Worm (Caenorhabditis elegans) whole organism, young adult: ENCODE results near the gene ric-8.

Source experiments
- B0019.2 ChIP-seq: fragments of 200-800 bp; sonication (Bioruptor generic); conservative IDR thresholded peaks from 2 replicates; pipeline ENCODE4 v1.3.6; 2022; ENCODE audit warnings: missing genetic modification reagents, missing genetic modification characterization, missing compliant biosample characterization
- B0035.1 ChIP-seq: sonication (generic microtip); optimal IDR thresholded peaks from 2 replicates; lab custom pipeline; 2016; ENCODE audit warnings: missing genetic modification characterization, mild to moderate bottlenecking, missing compliant biosample characterization, missing genotype, missing genetic modification reagents
- B0261.1 ChIP-seq: sonication (generic microtip); optimal IDR thresholded peaks from 2 replicates; lab custom pipeline; 2016; ENCODE audit warnings: mild to moderate bottlenecking, missing genetic modification characterization, moderate library complexity, missing compliant biosample characterization
- B0336.3 ChIP-seq: fragments of 200-800 bp; sonication (Bioruptor generic); IDR thresholded peaks from 2 replicates; pipeline ENCODE4 v1.3.6; 2022; ENCODE audit warnings: missing genetic modification characterization, missing compliant biosample characterization
- D2030.7 ChIP-seq: fragments of 200-800 bp; sonication (Bioruptor generic); IDR thresholded peaks from 2 replicates; pipeline ENCODE4 v1.3.6; 2022; ENCODE audit warnings: missing genetic modification reagents, missing genetic modification characterization, missing compliant biosample characterization
- F39B2.1 ChIP-seq: fragments of 200-800 bp; sonication (Bioruptor generic); IDR thresholded peaks from 2 replicates; pipeline ENCODE4 v1.3.6; 2022; ENCODE audit warnings: missing genetic modification reagents, missing genetic modification characterization, missing compliant biosample characterization
- F57A8.1 ChIP-seq: fragments of 200-800 bp; sonication (Bioruptor generic); optimal IDR thresholded peaks from 2 replicates; lab custom pipeline; 2018; ENCODE audit warnings: mild to moderate bottlenecking, missing genetic modification characterization, moderate library complexity, missing compliant biosample characterization
- K11D2.4 ChIP-seq: fragments of 200-800 bp; sonication (Bioruptor generic); IDR thresholded peaks from 2 replicates; pipeline ENCODE4 v1.3.6; 2022; ENCODE audit warnings: missing genetic modification reagents, missing genetic modification characterization, missing compliant biosample characterization
- T07F8.4 ChIP-seq: sonication (generic microtip); optimal IDR thresholded peaks from 2 replicates; lab custom pipeline; 2016; ENCODE audit warnings: mild to moderate bottlenecking, missing genetic modification characterization, moderate library complexity, missing compliant biosample characterization
- Y53G8AR.9 ChIP-seq: fragments of 200-800 bp; sonication (Bioruptor generic); conservative IDR thresholded peaks from 2 replicates; pipeline ENCODE4 v1.3.6; 2022; ENCODE audit warnings: missing genetic modification reagents, missing genetic modification characterization, missing compliant biosample characterization
- Y67H2A.10 ChIP-seq: fragments of 200-800 bp; sonication (Bioruptor generic); conservative IDR thresholded peaks from 2 replicates; pipeline ENCODE4 v1.3.6; 2022; ENCODE audit warnings: missing genetic modification reagents, missing genetic modification characterization, missing compliant biosample characterization
- Y79H2A.3 ChIP-seq: fragments of 200-800 bp; sonication (Bioruptor generic); conservative IDR thresholded peaks from 2 replicates; pipeline ENCODE4 v1.3.6; 2022; ENCODE audit warnings: missing genetic modification reagents, missing genetic modification characterization, missing compliant biosample characterization
- ZK185.1 ChIP-seq: sonication (generic microtip); optimal IDR thresholded peaks from 2 replicates; lab custom pipeline; 2016; ENCODE audit warnings: mild to moderate bottlenecking, missing genetic modification characterization, missing compliant biosample characterization; ENCODE audit not compliant: poor library complexity, severe bottlenecking
- athp-1 ChIP-seq: sonication (generic microtip); optimal IDR thresholded peaks from 2 replicates; lab custom pipeline; 2017; ENCODE audit warnings: mild to moderate bottlenecking, missing genetic modification characterization, missing compliant biosample characterization
- attf-6 ChIP-seq: fragments of 200-800 bp; sonication (Bioruptor generic); IDR thresholded peaks from 2 replicates; pipeline ENCODE4 v1.3.6; 2022; ENCODE audit warnings: missing genetic modification reagents, missing genetic modification characterization, missing compliant biosample characterization
- cebp-2 ChIP-seq: fragments of 200-800 bp; sonication (Bioruptor generic); IDR thresholded peaks from 2 replicates; pipeline ENCODE4 v1.3.6; 2022; ENCODE audit warnings: missing genetic modification characterization, missing compliant biosample characterization
- chd-7 ChIP-seq: sonication (generic microtip); optimal IDR thresholded peaks from 2 replicates; lab custom pipeline; 2016; ENCODE audit warnings: mild to moderate bottlenecking, missing genetic modification characterization, moderate library complexity, missing compliant biosample characterization
- die-1 ChIP-seq: sonication (generic microtip); optimal IDR thresholded peaks from 2 replicates; lab custom pipeline; 2016; ENCODE audit warnings: missing genotype, mild to moderate bottlenecking, missing genetic modification characterization, missing compliant biosample characterization
- dpl-1 ChIP-seq: fragments of 150-350 bp; optimal IDR thresholded peaks from 2 replicates; lab custom pipeline; 2014; ENCODE audit warnings: missing biosample characterization, missing genetic modification reagents, missing genetic modification characterization
- efl-1 ChIP-seq: fragments of 150-350 bp; optimal IDR thresholded peaks from 2 replicates; lab custom pipeline; 2014; ENCODE audit warnings: missing biosample characterization, missing genetic modification reagents, missing genetic modification characterization
- egrh-3 ChIP-seq: fragments of 200-800 bp; sonication (Bioruptor generic); IDR thresholded peaks from 2 replicates; pipeline ENCODE4 v1.3.6; 2022; ENCODE audit warnings: missing genetic modification reagents, missing genetic modification characterization, missing compliant biosample characterization
- hlh-26 ChIP-seq: fragments of 200-800 bp; sonication (Bioruptor generic); conservative IDR thresholded peaks from 2 replicates; pipeline ENCODE4 v1.3.6; 2022; ENCODE audit warnings: missing genetic modification reagents, missing genetic modification characterization, missing compliant biosample characterization
- hmg-1.2 ChIP-seq: fragments of 200-800 bp; sonication (Bioruptor generic); IDR thresholded peaks from 2 replicates; pipeline ENCODE4 v1.3.6; 2022; ENCODE audit warnings: missing genetic modification reagents, missing genetic modification characterization, missing compliant biosample characterization
- hmg-20 ChIP-seq: fragments of 200-800 bp; sonication (Bioruptor generic); IDR thresholded peaks from 2 replicates; pipeline ENCODE4 v1.3.6; 2022; ENCODE audit warnings: missing genetic modification reagents, missing genetic modification characterization, missing compliant biosample characterization
- hrde-1 ChIP-seq: sonication (generic microtip); optimal IDR thresholded peaks from 2 replicates; lab custom pipeline; 2016; ENCODE audit warnings: missing genetic modification characterization, mild to moderate bottlenecking, missing compliant biosample characterization, moderate library complexity, missing genotype, missing genetic modification reagents, borderline replicate concordance
- let-526 ChIP-seq: fragments of 200-800 bp; sonication (Bioruptor generic); IDR thresholded peaks from 2 replicates; pipeline ENCODE4 v1.3.6; 2022; ENCODE audit warnings: missing genetic modification reagents, missing genetic modification characterization, missing compliant biosample characterization
- let-607 ChIP-seq, 2 experiments: fragments of 200-800 bp in 1 of 2; sonication (Bioruptor generic) in 1 of 2; sonication (generic microtip) in 1 of 2; optimal IDR thresholded peaks; 2 replicates each; lab custom pipeline; 2016 to 2018; ENCODE audit warnings: mild to moderate bottlenecking in 2 of 2, missing compliant biosample characterization in 2 of 2, missing genetic modification characterization in 2 of 2, moderate library complexity in 2 of 2, missing genotype in 1 of 2
- lsl-1 ChIP-seq: fragments of 200-800 bp; sonication (Bioruptor generic); optimal IDR thresholded peaks from 2 replicates; lab custom pipeline; 2018; ENCODE audit warnings: mild to moderate bottlenecking, missing genetic modification characterization, moderate library complexity, missing compliant biosample characterization
- lsy-27 ChIP-seq: sonication (generic microtip); optimal IDR thresholded peaks from 2 replicates; lab custom pipeline; 2017; ENCODE audit warnings: missing genetic modification characterization, mild to moderate bottlenecking, missing compliant biosample characterization, antibody characterized with exemption, missing genotype, borderline replicate concordance; ENCODE audit not compliant: insufficient read depth
- madf-10 ChIP-seq: sonication (generic microtip); optimal IDR thresholded peaks from 2 replicates; lab custom pipeline; 2016; ENCODE audit warnings: mild to moderate bottlenecking, missing genetic modification characterization, missing compliant biosample characterization
- mel-28 ChIP-seq: sonication (generic microtip); optimal IDR thresholded peaks from 2 replicates; lab custom pipeline; 2016; ENCODE audit warnings: borderline replicate concordance, mild to moderate bottlenecking, missing genetic modification characterization, missing compliant biosample characterization
- mes-4 ChIP-seq: sonication (generic microtip); optimal IDR thresholded peaks from 2 replicates; lab custom pipeline; 2016; ENCODE audit warnings: missing genotype, missing genetic modification characterization, missing compliant biosample characterization
- mxl-1 ChIP-seq: sonication (generic microtip); optimal IDR thresholded peaks from 2 replicates; lab custom pipeline; 2016; ENCODE audit warnings: missing genetic modification characterization, missing compliant biosample characterization
- nfya-2 ChIP-seq: fragments of 200-800 bp; sonication (Bioruptor generic); IDR thresholded peaks from 2 replicates; pipeline ENCODE4 v1.3.6; 2022; ENCODE audit warnings: missing genetic modification reagents, missing genetic modification characterization, missing compliant biosample characterization
- nhr-120 ChIP-seq: fragments of 200-800 bp; sonication (Bioruptor generic); IDR thresholded peaks from 2 replicates; pipeline ENCODE4 v1.3.6; 2022; ENCODE audit warnings: missing genetic modification characterization, missing compliant biosample characterization
- nhr-179 ChIP-seq: sonication (generic microtip); optimal IDR thresholded peaks from 2 replicates; lab custom pipeline; 2016; ENCODE audit warnings: mild to moderate bottlenecking, missing genetic modification characterization, missing compliant biosample characterization
- nhr-80 ChIP-seq: sonication (generic microtip); optimal IDR thresholded peaks from 2 replicates; lab custom pipeline; 2016; ENCODE audit warnings: missing genetic modification characterization, missing compliant biosample characterization
- nhr-90 ChIP-seq: sonication (generic microtip); optimal IDR thresholded peaks from 2 replicates; lab custom pipeline; 2016; ENCODE audit warnings: missing genotype, mild to moderate bottlenecking, missing genetic modification characterization, missing compliant biosample characterization
- pbrm-1 ChIP-seq: fragments of 200-800 bp; sonication (Bioruptor generic); IDR thresholded peaks from 2 replicates; pipeline ENCODE4 v1.3.6; 2022; ENCODE audit warnings: missing genetic modification reagents, missing genetic modification characterization, missing compliant biosample characterization
- rcor-1 ChIP-seq: fragments of 200-800 bp; sonication (Bioruptor generic); IDR thresholded peaks from 2 replicates; pipeline ENCODE4 v1.3.6; 2022; ENCODE audit warnings: missing genetic modification reagents, missing genetic modification characterization, missing compliant biosample characterization
- repo-1 ChIP-seq: sonication (generic microtip); optimal IDR thresholded peaks from 2 replicates; lab custom pipeline; 2017; ENCODE audit warnings: mild to moderate bottlenecking, missing genetic modification characterization, missing compliant biosample characterization
- snpc-1.1 ChIP-seq: sonication (generic microtip); optimal IDR thresholded peaks from 2 replicates; lab custom pipeline; 2017; ENCODE audit warnings: missing genetic modification characterization, mild to moderate bottlenecking, missing compliant biosample characterization, antibody characterized with exemption, moderate library complexity, missing genotype, missing genetic modification reagents; ENCODE audit not compliant: insufficient read depth
- snpc-1.3 ChIP-seq: sonication (generic microtip); optimal IDR thresholded peaks from 2 replicates; lab custom pipeline; 2017; ENCODE audit warnings: missing genetic modification characterization, mild to moderate bottlenecking, missing compliant biosample characterization, antibody characterized with exemption, moderate library complexity, missing genotype, missing genetic modification reagents; ENCODE audit not compliant: insufficient read depth
- snpc-4 ChIP-seq, 5 experiments: fragments of 150-350 bp in 1 of 5; sonication (generic microtip) in 4 of 5; optimal IDR thresholded peaks; 2 replicates each; lab custom pipeline; 2014 to 2018; ENCODE audit warnings: missing genetic modification characterization in 5 of 5, missing biosample characterization in 3 of 5, antibody characterized with exemption in 2 of 5, mild to moderate bottlenecking in 2 of 5, missing compliant biosample characterization in 2 of 5, missing genotype in 2 of 5, moderate library complexity in 2 of 5, missing genetic modification reagents in 1 of 5
- tbx-9 ChIP-seq: sonication (generic microtip); optimal IDR thresholded peaks from 2 replicates; lab custom pipeline; 2016; ENCODE audit warnings: borderline replicate concordance, missing genetic modification characterization, inconsistent platforms, missing compliant biosample characterization
- ztf-26 ChIP-seq: sonication (generic microtip); optimal IDR thresholded peaks from 2 replicates; lab custom pipeline; 2017; ENCODE audit warnings: missing genetic modification characterization, missing compliant biosample characterization

ric-8 gene

ce11 chrIV:2657307-2657706 is 14.5 kb downstream of the ric-8 start (continued):
- TF ChIP-seq Y79H2A.3 (GFP tag; lab: Robert Waterston, UW) (0 out of 2 replicates have a peak, but pooled peaks have one; percentile 11), nhr-90 (peak; percentile 83), pbrm-1 (GFP tag; lab: Robert Waterston, UW) (0 out of 2 replicates have a peak, but pooled peaks have one; percentile 43), snpc-4 (GFP tag; optimal IDR thresholded peaks at IDR 0.05; lab: Kevin White, UChicago) (peak; percentile 23), snpc-4 (tag; optimal IDR thresholded peaks at IDR 0.05; lab: Kevin White, UChicago) (peak in 3 of 4 experiments; percentile 11 to 37 (median 15)), mxl-1 (tag; lab: Kevin White, UChicago) (peak; percentile 81), madf-10 (tag; lab: Kevin White, UChicago) (peak; percentile 38), dpl-1 (GFP tag; lab: Kevin White, UChicago) (no peak), T07F8.4 (tag; lab: Kevin White, UChicago) (peak; percentile 61), nfya-2 (GFP tag; lab: Robert Waterston, UW) (no peak), snpc-1.3 (tag; lab: Kevin White, UChicago) (peak; percentile 65), hmg-20 (GFP tag; lab: Robert Waterston, UW) (no peak), lsl-1 (peak; percentile 24), D2030.7 (GFP tag; lab: Robert Waterston, UW) (peak; percentile 66), efl-1 (GFP tag; lab: Kevin White, UChicago) (no peak), nhr-80 (tag; lab: Kevin White, UChicago) (no peak), hmg-1.2 (GFP tag; lab: Robert Waterston, UW) (peak; percentile 53), mes-4 (tag; lab: Kevin White, UChicago) (peak; percentile 16), die-1 (peak; percentile 93), repo-1 (peak; percentile 37), chd-7 (tag; lab: Kevin White, UChicago) (peak; percentile 46)

- TF ChIP-seq mxl-1 (tag; lab: Kevin White, UChicago), result no peak
- peak; percentile 93 for TF ChIP-seq B0261.1 (tag; lab: Kevin White, UChicago)
- TF ChIP-seq tbx-9, result no peak
- no peak for TF ChIP-seq attf-6
- TF ChIP-seq F57A8.1 (GFP tag; lab: Kevin White, UChicago), result no peak
- TF ChIP-seq K11D2.4, result no peak
- TF ChIP-seq snpc-1.1 (tag; lab: Kevin White, UChicago), result peak; percentile 23
- peak in 1 of 2 experiments; percentile 2 for TF ChIP-seq let-607 (tag; optimal IDR thresholded peaks at IDR 0.05; lab: Kevin White, UChicago)
- TF ChIP-seq hmg-20 (GFP tag; lab: Robert Waterston, UW), result no peak
- no peak for TF ChIP-seq mel-28
- TF ChIP-seq B0035.1, result no peak
- TF ChIP-seq nhr-179, result no peak
- TF ChIP-seq B0019.2, result no peak
- no peak for TF ChIP-seq F39B2.1
- TF ChIP-seq hrde-1 (tag; lab: Kevin White, UChicago), result no peak
- TF ChIP-seq lsy-27 (tag; lab: Kevin White, UChicago), result no peak
- no peak; the same call in 1 of the 2 replicates for TF ChIP-seq D2030.7 (GFP tag; lab: Robert Waterston, UW)
- no peak for TF ChIP-seq ZK185.1 (tag; lab: Kevin White, UChicago)
- no peak for TF ChIP-seq nhr-120 (GFP tag; lab: Robert Waterston, UW)
- no peak for TF ChIP-seq rcor-1 (GFP tag; lab: Robert Waterston, UW)
- no peak for TF ChIP-seq Y53G8AR.9 (GFP tag; lab: Robert Waterston, UW)
- TF ChIP-seq let-526 (GFP tag; lab: Robert Waterston, UW), result no peak
- TF ChIP-seq hlh-26 (GFP tag; lab: Robert Waterston, UW), result no peak
- TF ChIP-seq egrh-3 (GFP tag; lab: Robert Waterston, UW), result no peak
- no peak for TF ChIP-seq cebp-2
- peak; percentile 16 for TF ChIP-seq T07F8.4 (tag; lab: Kevin White, UChicago)
- no peak for TF ChIP-seq ztf-26 (tag; lab: Kevin White, UChicago)
- peak; percentile 32 for TF ChIP-seq athp-1 (tag; lab: Kevin White, UChicago)
- TF ChIP-seq Y67H2A.10 (GFP tag; lab: Robert Waterston, UW), result no peak
- TF ChIP-seq B0336.3 (GFP tag; lab: Robert Waterston, UW), result peak; percentile 14; the same call in 1 of the 2 replicates
Measured at ce11 chrIV:2658733-2659132, 16.0 kb downstream of the ric-8 start.
